Fruit fly (Drosophila melanogaster) Kc167 (cell line): Measurements from ENCODE around the gene Samuel.

Experiments used
- Myc ChIP-seq: fragments of >200 bp; optimal IDR thresholded peaks from 2 replicates; lab custom pipeline; 2017; ENCODE audit warnings: missing external identifiers
- Sin3A ChIP-seq: fragments of >200 bp; optimal IDR thresholded peaks from 2 replicates; lab custom pipeline; 2018; ENCODE audit warnings: missing external identifiers
- h ChIP-seq: fragments of >200 bp; optimal IDR thresholded peaks from 3 replicates; lab custom pipeline; 2018; ENCODE audit warnings: missing external identifiers
- insv ChIP-seq: fragments of >200 bp; optimal IDR thresholded peaks from 3 replicates; lab custom pipeline; 2018; ENCODE audit warnings: missing external identifiers
- psq ChIP-seq: fragments of >200 bp; optimal IDR thresholded peaks from 2 replicates; lab custom pipeline; 2017; ENCODE audit warnings: missing external identifiers
- ttk ChIP-seq: sonication (Bioruptor generic); optimal IDR thresholded peaks from 2 replicates; lab custom pipeline; 2017; ENCODE audit warnings: missing external identifiers

Samuel gene

DNA sequence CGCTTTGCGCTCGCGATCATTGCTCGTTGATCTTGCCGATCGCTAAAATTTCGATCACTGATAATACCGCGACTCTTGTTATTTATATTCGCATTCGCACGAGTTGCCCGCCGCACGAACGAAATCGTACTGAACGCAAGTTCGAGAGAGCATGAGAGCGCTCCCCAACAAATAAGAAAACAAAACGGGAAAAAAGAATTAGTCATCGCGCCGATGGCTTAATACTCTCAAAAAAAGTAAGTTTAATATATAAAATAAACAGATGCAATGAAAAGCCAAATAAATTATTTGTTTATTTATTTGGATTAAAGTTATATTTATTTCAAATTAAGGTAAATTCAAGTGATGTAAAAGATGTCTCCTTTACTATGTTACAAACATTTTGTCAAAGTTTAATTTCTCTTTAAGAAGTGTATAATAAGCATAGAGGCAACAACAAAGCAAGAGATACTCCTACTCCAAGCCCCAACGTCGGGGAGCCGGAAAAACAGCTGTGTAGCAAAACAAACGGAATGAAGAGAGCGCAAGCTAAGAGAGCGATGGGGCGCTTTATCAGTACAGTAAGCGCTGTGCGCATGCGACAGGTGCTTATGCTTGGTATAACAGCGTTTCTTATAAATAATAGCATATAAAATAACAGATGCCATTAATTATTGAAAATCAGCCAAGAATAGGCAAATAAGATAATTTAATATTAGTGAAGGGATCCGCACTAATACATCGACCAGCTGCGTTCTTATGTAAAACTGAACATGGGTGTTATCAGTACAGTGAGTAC is 9.3 kb downstream of the Samuel start:
- no peak for TF ChIP-seq h (lab: Kevin White, UChicago)
- TF ChIP-seq insv (lab: Kevin White, UChicago) = no peak
- no peak for TF ChIP-seq Sin3A (lab: Kevin White, UChicago)
- TF ChIP-seq ttk (lab: Kevin White, UChicago) = no peak
- no peak for TF ChIP-seq Myc (lab: Kevin White, UChicago)
- no peak for TF ChIP-seq psq (lab: Kevin White, UChicago)

DNA sequence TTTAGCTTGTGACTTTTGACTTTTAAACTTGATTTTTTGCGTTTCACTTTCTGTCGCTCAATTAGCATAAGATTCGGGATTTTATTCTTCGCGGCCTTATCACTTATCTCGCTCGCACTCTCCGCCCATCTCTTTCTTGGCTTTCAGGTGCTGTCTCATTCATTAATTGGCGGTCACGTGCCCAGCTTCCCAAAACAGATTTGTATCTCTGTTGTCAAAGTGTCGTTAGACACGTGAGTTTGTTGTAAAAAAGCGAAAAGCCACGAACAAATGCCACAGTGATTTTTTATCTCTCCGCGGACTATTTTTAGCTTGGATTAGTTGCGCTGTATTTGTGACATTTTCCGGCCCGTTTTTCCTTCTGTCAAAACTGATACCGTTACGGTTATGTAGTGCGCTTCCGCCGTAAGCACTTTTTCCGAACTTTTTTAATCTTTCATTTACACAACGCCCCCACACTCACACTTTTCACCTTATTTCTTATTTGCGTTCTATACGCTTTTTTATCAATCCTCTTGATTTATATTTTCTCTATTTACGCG is 9.9 kb downstream of the Samuel start:
- TF ChIP-seq Myc (lab: Kevin White, UChicago) = no peak
- TF ChIP-seq insv (lab: Kevin White, UChicago) = no peak
- no peak for TF ChIP-seq Sin3A (lab: Kevin White, UChicago)
- TF ChIP-seq ttk (lab: Kevin White, UChicago) = no peak
- TF ChIP-seq h (lab: Kevin White, UChicago) = no peak
- no peak for TF ChIP-seq psq (lab: Kevin White, UChicago)

DNA sequence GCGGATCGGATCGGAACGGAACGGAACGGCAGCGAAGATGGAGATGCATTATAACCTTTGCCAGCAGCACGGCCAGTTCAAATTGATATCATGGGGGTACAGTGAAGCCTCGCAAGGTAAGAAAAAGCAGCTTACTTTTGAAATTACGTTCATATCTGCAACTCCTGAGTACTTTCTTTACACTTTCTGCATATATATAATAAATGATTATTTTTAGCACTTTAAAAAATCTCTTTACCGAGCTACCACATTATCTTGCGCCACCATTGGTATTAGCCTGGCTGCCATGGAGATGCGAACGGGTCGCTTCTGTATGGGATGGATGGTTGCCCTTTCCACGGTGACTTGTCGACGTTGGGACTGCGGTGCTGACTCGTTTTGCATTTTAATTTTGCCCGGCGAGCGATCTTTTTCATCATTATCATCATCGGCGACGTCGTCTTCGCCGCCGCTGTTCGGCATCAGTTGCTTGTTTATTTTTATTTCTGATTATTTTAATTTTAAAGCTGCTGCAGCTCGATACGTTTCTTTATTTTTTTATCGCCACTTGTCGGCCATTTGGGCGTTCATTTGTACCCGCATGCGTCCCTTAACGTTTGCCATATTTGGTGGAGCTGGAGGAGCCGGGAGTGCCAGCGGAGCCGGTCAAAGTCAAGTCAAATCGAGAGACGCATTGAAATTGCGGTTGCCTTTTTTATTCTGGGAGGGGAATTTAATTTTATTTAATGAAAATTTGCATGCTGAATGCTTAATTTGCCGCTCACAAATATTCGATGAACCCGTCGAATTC is 13.6 kb downstream of the Samuel start:
- TF ChIP-seq Sin3A (lab: Kevin White, UChicago) (no peak), insv (lab: Kevin White, UChicago) (peak; percentile 29)

DNA sequence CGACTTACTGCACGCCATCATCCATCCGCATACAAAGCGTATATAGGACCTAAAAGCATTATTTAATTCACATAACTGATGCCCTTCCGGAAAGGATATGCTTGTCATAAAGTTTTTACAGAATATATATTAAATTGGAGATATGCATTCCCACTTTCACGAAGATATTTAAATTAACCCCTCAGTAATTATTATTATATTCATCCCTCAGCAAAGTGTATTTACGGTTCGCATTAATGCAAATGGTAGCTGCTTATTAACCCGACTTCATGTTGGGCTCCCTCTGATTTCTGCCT is 14.4 kb downstream of the Samuel start:
- TF ChIP-seq insv (lab: Kevin White, UChicago) (no peak), Sin3A (lab: Kevin White, UChicago) (no peak), h (lab: Kevin White, UChicago) (no peak), Myc (lab: Kevin White, UChicago) (no peak), psq (lab: Kevin White, UChicago) (no peak), ttk (lab: Kevin White, UChicago) (no peak)

DNA sequence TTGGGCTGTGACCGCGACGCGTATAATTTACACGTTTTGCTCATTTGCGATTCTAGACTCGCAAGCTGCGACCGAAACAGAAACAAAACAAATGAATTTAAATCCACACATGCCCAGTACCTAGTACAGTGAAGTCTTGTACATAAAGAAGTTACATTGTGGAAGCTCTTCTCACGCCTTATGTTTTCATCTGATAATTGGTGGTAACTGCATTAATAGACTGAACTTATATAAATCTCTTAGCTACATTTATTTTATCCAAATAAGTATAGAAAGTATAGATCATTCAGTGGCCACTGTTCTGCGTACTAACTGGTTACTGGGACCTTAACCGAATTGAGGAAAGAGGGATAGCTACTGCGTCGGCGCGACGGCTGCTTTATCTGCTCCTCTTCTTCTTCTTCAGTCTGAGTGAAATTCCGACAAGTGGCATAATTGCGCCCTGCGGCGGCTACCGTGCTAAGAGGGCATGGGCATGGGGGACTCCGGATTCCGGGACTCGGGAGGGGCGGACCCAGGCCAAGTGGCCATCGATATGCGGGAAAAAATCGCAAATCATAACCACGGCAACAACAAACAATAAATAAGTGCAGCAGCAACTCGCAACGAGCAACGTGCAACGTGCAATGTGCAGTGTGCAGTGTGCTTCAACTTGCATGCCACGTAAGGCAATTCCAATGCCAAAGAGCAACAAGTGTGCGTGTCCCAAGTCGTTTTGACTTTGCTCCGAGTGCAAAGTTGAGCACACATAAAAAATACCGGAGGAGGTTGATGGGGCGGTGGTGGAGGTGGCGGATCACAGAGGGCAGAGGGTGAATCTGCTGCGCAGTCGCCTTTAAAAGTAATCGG is 14.9 kb downstream of the Samuel start:
- TF ChIP-seq h (lab: Kevin White, UChicago) = no peak
- TF ChIP-seq psq (lab: Kevin White, UChicago) = no peak

DNA sequence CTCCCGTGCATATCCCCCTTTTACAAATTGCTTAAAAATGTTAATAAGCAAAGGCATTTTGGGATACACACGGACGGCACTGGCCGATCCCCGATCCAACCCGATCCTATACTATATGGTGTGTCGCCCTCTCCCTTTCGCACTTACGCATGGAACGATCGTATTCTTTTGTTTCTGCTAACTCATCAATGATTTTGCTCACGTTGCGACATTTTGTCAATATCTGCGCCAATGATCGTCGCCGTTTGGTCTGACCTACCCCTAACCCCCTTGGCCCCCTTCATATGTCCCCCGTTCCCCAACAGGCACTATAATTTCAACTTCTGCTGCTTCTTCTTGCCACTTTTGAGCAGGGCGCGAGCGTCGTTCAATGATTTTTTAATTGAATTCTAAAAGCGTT is 17.1 kb downstream of the Samuel start:
- TF ChIP-seq Myc (lab: Kevin White, UChicago) (no peak), h (lab: Kevin White, UChicago) (no peak), Sin3A (lab: Kevin White, UChicago) (no peak), ttk (lab: Kevin White, UChicago) (no peak), insv (lab: Kevin White, UChicago) (no peak), psq (lab: Kevin White, UChicago) (no peak)

DNA sequence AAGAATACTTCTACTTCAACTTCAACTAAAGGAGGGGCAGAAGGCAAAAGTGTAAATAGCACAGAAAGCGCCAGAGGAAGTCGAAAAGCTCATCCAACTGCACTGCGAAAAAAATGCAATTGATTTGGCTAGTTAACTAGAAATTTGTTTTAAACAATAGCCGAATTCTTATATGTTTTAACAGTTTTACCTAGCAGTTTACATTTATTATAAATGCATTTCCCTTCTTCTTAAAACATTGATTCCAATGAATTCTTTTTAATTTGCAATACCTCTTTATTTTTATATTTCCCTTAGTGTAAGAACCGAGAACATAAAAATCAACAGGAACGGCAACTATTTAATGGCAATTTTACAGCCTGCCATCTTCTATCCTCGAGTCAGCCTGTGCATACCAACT is 18.5 kb downstream of the Samuel start:
- no peak for TF ChIP-seq Myc (lab: Kevin White, UChicago)
- no peak for TF ChIP-seq insv (lab: Kevin White, UChicago)
- no peak for TF ChIP-seq ttk (lab: Kevin White, UChicago)

DNA sequence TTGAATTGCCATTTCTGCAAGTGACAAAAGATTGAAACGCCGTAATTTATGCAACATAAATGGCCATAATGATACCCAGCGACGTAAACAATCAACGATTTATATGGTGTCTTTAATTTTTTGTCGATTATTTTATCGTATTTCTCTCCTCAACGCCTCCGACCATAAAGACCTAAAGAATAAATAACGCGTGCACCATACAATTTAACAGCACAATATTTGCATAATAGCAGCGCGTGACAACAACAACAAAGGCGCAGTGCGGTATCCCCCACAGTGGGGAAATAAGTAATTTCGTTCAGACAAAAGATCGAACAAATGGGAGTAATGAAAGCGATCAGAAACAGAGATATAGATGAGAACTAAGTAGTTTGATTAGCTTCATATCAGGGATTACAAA is 20.7 kb downstream of the Samuel start:
- TF ChIP-seq psq (lab: Kevin White, UChicago) (no peak), Myc (lab: Kevin White, UChicago) (no peak), insv (lab: Kevin White, UChicago) (no peak), h (lab: Kevin White, UChicago) (no peak), ttk (lab: Kevin White, UChicago) (no peak)

DNA sequence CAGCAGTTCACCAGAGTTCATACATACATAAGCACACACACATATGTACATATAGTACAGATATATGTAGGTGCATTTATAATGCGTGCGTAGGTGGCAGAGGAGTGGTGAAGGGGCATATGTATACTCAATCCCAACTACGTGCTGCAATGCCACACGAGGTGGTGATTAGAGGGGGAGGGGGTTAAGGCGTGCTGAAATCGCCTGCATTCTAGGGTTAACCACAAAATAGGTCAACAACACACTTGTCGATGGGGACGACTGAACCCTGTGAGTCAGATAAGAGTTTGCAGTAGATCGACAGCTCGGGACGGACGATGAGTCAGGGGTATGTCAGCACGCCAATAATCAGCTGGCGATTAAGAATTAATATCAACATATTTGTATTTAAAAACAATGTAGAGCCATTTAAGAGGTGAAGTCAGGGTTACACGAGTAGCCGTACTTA is 21.3 kb downstream of the Samuel start:
- no peak for TF ChIP-seq insv (lab: Kevin White, UChicago)
- TF ChIP-seq Sin3A (lab: Kevin White, UChicago) = no peak
- no peak for TF ChIP-seq psq (lab: Kevin White, UChicago)
- no peak for TF ChIP-seq h (lab: Kevin White, UChicago)
- TF ChIP-seq ttk (lab: Kevin White, UChicago) = no peak
- TF ChIP-seq Myc (lab: Kevin White, UChicago) = no peak

DNA sequence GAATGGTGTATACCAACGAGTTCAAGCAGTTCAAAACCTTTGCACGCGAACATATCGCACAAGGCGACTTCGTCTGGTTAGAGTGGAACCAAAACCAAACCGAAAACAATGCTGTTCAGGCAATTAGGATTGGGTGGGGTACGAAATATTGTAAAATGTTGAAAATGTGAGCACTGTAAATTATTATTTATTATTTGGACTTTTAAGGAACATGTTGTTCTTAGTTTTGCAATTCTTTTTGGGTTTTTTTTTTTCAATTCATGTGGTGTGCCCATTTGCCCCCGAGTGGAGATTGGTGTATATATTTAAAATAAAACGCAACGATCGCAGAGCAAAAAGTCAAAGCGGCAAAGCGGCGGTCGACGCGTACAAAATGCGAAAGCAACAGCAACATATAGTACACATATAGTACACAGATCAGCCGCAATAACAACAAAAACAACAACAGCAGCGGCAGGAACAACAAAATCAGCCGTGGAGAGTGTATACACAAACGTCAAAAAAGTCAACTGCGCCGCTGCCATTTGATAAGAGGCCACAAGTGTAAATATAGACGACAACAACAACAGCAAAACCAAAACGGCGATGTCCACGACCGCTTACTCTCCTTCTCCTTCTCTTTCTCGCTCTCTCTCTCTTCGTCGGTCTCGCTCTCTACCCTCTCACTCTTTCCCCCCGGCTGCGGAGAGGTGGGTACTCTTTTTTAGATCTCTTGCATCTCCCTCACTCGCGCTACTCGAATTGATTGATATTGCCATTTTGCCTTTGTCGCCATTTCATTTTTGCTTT is 21.9 kb downstream of the Samuel start:
- TF ChIP-seq Myc (lab: Kevin White, UChicago) = no peak
- TF ChIP-seq psq (lab: Kevin White, UChicago) = no peak
- no peak for TF ChIP-seq h (lab: Kevin White, UChicago)
- TF ChIP-seq Sin3A (lab: Kevin White, UChicago) = no peak
